Worm (Caenorhabditis elegans): ENCODE data around the gene acl-4.

DNA sequence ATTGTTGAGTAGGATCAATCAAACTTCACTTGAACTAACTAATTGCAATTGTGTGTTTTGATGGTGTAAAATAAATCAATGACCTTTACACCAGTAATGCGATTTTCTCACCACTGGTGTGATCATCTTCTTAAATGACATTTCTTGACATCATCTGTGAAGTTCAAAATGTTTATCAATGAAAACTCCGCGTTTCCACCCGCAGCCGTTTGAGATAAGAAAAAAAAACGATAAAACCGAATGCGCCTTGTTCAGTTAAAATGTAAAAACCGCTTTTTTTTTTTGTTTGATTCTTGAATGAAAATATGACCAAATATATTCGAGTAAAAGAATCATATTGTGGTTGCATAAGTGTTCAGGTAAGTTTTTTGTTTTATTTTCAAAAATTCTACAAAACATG lies 18.6 kb downstream of the acl-4 start, which contains the start of gene Y102A11A.1:
- no peak for TF ChIP-seq repo-1 (tag; optimal IDR thresholded peaks at IDR 0.05)
- TF ChIP-seq B0336.3 (GFP tag; IDR thresholded peaks at IDR 0.05) = no peak
- no peak for TF ChIP-seq snpc-3.4 (tag; optimal IDR thresholded peaks at IDR 0.05)
- TF ChIP-seq ama-1 (optimal IDR thresholded peaks at IDR 0.05) = no peak
- TF ChIP-seq ama-1 (GFP tag; optimal IDR thresholded peaks at IDR 0.05) = no peak
- no peak for TF ChIP-seq dpl-1 (GFP tag; optimal IDR thresholded peaks at IDR 0.05)
- no peak for TF ChIP-seq aptf-3 (GFP tag; IDR thresholded peaks at IDR 0.05)
- TF ChIP-seq sea-2 (GFP tag; IDR thresholded peaks at IDR 0.05) = no peak
- no peak for TF ChIP-seq madf-6 (GFP tag; IDR thresholded peaks at IDR 0.05)
- TF ChIP-seq cebp-2 (GFP tag; IDR thresholded peaks at IDR 0.05) = no peak
- no peak for TF ChIP-seq nfya-1 (tag; optimal IDR thresholded peaks at IDR 0.05; ENCODE audit: borderline replicate concordance, insufficient read depth)
- no peak for TF ChIP-seq pha-4 (tag; optimal IDR thresholded peaks at IDR 0.05)
- no peak for TF ChIP-seq somi-1 (GFP tag; optimal IDR thresholded peaks at IDR 0.05)
- TF ChIP-seq unc-62 (GFP tag; optimal IDR thresholded peaks at IDR 0.05) = no peak

All from whole organism, young adult.